Fruit fly (Drosophila melanogaster) whole organism, prepupa: ENCODE measurements around the gene CG32271.

Source experiments
- CG6854 ChIP-seq: fragments of 200-800 bp; sonication (Bioruptor generic); optimal IDR thresholded peaks from 2 replicates; lab custom pipeline; 2017; ENCODE audit warnings: missing biosample characterization, mild to moderate bottlenecking, missing genetic modification characterization
- OdsH ChIP-seq: fragments of 200-800 bp; sonication (Bioruptor generic); optimal IDR thresholded peaks from 3 replicates; lab custom pipeline; 2016; ENCODE audit warnings: missing biosample characterization, missing genetic modification characterization
- dac ChIP-seq: fragments of 200-800 bp; sonication (Bioruptor generic); optimal IDR thresholded peaks from 2 replicates; lab custom pipeline; 2017; ENCODE audit warnings: missing biosample characterization, mild to moderate bottlenecking, missing genetic modification characterization

DNA sequence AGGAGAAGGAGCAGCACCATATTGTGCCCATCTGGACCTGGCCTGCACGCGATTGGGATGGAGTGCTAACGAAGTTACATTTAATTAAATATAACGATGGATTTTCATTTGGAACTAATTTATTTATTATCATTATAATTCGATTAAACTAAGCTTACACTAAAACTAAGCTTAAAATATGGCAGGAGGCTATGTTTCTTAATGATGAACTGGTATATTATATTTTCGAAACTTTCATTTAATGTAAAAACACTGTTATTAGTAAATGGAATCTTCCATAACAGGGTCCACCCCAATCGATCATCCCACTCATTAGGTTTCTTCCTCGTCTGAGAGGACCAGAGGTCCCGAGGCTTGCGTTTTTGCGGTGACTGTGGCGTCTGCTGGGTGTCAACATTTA lies 42.2 kb upstream of the CG32271 start:
- TF ChIP-seq CG6854 (GFP tag; lab: Kevin White, UChicago), result no peak
- TF ChIP-seq dac (GFP tag; lab: Kevin White, UChicago), result no peak
- peak; percentile 87 for TF ChIP-seq OdsH (GFP tag; lab: Kevin White, UChicago)
